Fruit fly (Drosophila melanogaster) S2 (cell line): ENCODE measurements around the gene CG46462.

Experiments used
- CG8478 ChIP-seq: fragments of >200 bp; optimal IDR thresholded peaks from 2 replicates; lab custom pipeline; 2018
- CTCF ChIP-seq, 2 experiments: fragments of >200 bp; optimal IDR thresholded peaks; 2 replicates each; lab custom pipeline; 2018

dm6 chr3L:19899308-19899927 is 32.1 kb upstream of the CG46462 start:
- no peak for TF ChIP-seq CG8478 (lab: Kevin White, UChicago)
- TF ChIP-seq CTCF (optimal IDR thresholded peaks at IDR 0.05; lab: Kevin White, UChicago): no peak
